Worm (Caenorhabditis elegans) whole organism, midembryonic: ENCODE measurements around the gene Y34B4A.4.

Experiments used
- T22C8.4 ChIP-seq: fragments of 200-800 bp; sonication (Bioruptor generic); IDR thresholded peaks from 2 replicates; pipeline ENCODE4 v1.3.6; 2022; ENCODE audit warnings: missing genetic modification characterization, missing compliant biosample characterization
- cog-1 ChIP-seq: sonication (generic microtip); optimal IDR thresholded peaks from 2 replicates; lab custom pipeline; 2016; ENCODE audit warnings: missing genetic modification characterization, missing compliant biosample characterization
- flt-1 ChIP-seq: fragments of 200-800 bp; sonication (Bioruptor generic); IDR thresholded peaks from 2 replicates; pipeline ENCODE4 v1.3.6; 2022; ENCODE audit warnings: missing genetic modification characterization, missing compliant biosample characterization
- klf-2 ChIP-seq: fragments of 200-800 bp; sonication (Bioruptor generic); conservative IDR thresholded peaks from 2 replicates; pipeline ENCODE4 v1.3.6; 2022; ENCODE audit warnings: missing genetic modification reagents, missing genetic modification characterization, missing compliant biosample characterization
- ref-1 ChIP-seq: fragments of 200-800 bp; sonication (Bioruptor generic); conservative IDR thresholded peaks from 2 replicates; pipeline ENCODE4 v1.3.6; 2022; ENCODE audit warnings: missing genetic modification reagents, missing genetic modification characterization, missing compliant biosample characterization
- tab-1 ChIP-seq: fragments of 200-800 bp; sonication (Bioruptor generic); IDR thresholded peaks from 2 replicates; pipeline ENCODE4 v1.3.6; 2022; ENCODE audit warnings: missing genetic modification characterization, missing compliant biosample characterization
- ztf-23 ChIP-seq: fragments of 200-800 bp; sonication (Bioruptor generic); IDR thresholded peaks from 2 replicates; pipeline ENCODE4 v1.3.6; 2022; ENCODE audit warnings: missing genetic modification reagents, missing genetic modification characterization, missing compliant biosample characterization
- ztf-29 ChIP-seq: fragments of 200-800 bp; sonication (Bioruptor generic); IDR thresholded peaks from 2 replicates; pipeline ENCODE4 v1.3.6; 2022; ENCODE audit warnings: missing genetic modification reagents, missing genetic modification characterization, missing compliant biosample characterization

ce11 chrX:5218323-5218722 lies 45.8 kb upstream of the Y34B4A.4 start:
- TF ChIP-seq cog-1 (tag; lab: Kevin White, UChicago) (no peak), tab-1 (no peak), klf-2 (GFP tag; lab: Robert Waterston, UW) (no peak), flt-1 (GFP tag; lab: Robert Waterston, UW) (no peak), ref-1 (GFP tag; lab: Robert Waterston, UW) (no peak), ztf-29 (no peak), T22C8.4 (GFP tag; lab: Robert Waterston, UW) (no peak), ztf-23 (GFP tag; lab: Robert Waterston, UW) (no peak)
